Worm (Caenorhabditis elegans) whole organism, mixed stage, embryonic: Measurements from ENCODE around the gene vps-41.

Source experiments
- ceh-39 ChIP-seq: fragments of 150-350 bp; optimal IDR thresholded peaks from 2 replicates; lab custom pipeline; 2014; ENCODE audit warnings: missing biosample characterization, missing genetic modification characterization
- ceh-83 ChIP-seq: fragments of 200-800 bp; sonication (Bioruptor generic); optimal IDR thresholded peaks from 2 replicates; lab custom pipeline; 2018; ENCODE audit warnings: mild to moderate bottlenecking, missing genetic modification characterization, missing compliant biosample characterization
- elt-3 ChIP-seq: fragments of 150-350 bp; optimal IDR thresholded peaks from 2 replicates; lab custom pipeline; 2014; ENCODE audit warnings: missing biosample characterization, missing genetic modification characterization
- lin-13 ChIP-seq: fragments of 150-350 bp; optimal IDR thresholded peaks from 2 replicates; lab custom pipeline; 2014; ENCODE audit warnings: missing biosample characterization, missing genetic modification characterization
- mab-5 ChIP-seq: fragments of 150-350 bp; optimal IDR thresholded peaks from 2 replicates; lab custom pipeline; 2014; ENCODE audit warnings: missing biosample characterization, missing genetic modification characterization
- nhr-12 ChIP-seq: fragments of 150-350 bp; optimal IDR thresholded peaks from 2 replicates; lab custom pipeline; 2014; ENCODE audit warnings: missing biosample characterization, missing genetic modification characterization
- nhr-237 ChIP-seq: fragments of 150-350 bp; optimal IDR thresholded peaks from 2 replicates; lab custom pipeline; 2014; ENCODE audit warnings: missing biosample characterization, missing genetic modification characterization
- nhr-28 ChIP-seq: fragments of 150-350 bp; optimal IDR thresholded peaks from 2 replicates; lab custom pipeline; 2014; ENCODE audit warnings: missing biosample characterization, missing genetic modification characterization
- nhr-76 ChIP-seq: sonication (generic microtip); optimal IDR thresholded peaks from 2 replicates; lab custom pipeline; 2017; ENCODE audit warnings: missing biosample characterization, missing genetic modification characterization
- pha-4 ChIP-seq: fragments of 150-350 bp; optimal IDR thresholded peaks from 2 replicates; lab custom pipeline; 2018; ENCODE audit warnings: missing biosample characterization, missing genetic modification reagents, missing genetic modification characterization
- snpc-4 ChIP-seq: fragments of 150-350 bp; optimal IDR thresholded peaks from 2 replicates; lab custom pipeline; 2014; ENCODE audit warnings: missing biosample characterization, missing genetic modification characterization
- unc-39 ChIP-seq: fragments of 150-350 bp; optimal IDR thresholded peaks from 2 replicates; lab custom pipeline; 2014; ENCODE audit warnings: missing biosample characterization, missing genetic modification characterization
- unc-62 ChIP-seq: fragments of 150-350 bp; optimal IDR thresholded peaks from 2 replicates; lab custom pipeline; 2014; ENCODE audit warnings: missing biosample characterization, missing genetic modification reagents, missing genetic modification characterization
- ztf-11 ChIP-seq: fragments of 150-350 bp; optimal IDR thresholded peaks from 2 replicates; lab custom pipeline; 2014; ENCODE audit warnings: missing biosample characterization, missing genetic modification characterization

DNA sequence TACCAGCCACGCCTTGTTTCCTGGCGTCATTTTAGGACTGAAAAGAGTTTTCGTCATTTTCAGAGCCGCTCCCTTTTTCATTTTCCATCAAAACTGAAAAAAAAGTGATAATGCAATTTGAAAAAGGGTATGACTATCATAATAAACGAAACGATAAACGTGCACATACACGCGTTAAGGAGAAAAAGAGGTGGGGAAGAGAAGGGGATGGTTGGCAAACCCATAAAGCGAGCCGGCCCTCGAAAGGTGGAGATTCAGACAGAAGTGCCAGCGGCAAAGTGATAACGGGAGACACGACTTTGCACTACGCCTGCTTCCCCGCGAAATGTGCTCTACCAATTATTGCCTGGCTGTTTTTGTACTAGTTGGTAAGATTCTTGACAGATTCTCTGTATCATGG is 30.8 kb upstream of the vps-41 start, which contains the start of gene nspg-14:
- TF ChIP-seq lin-13 (tag; lab: Kevin White, UChicago) = no peak
- TF ChIP-seq snpc-4 (tag; lab: Kevin White, UChicago) = no peak
- no peak for TF ChIP-seq nhr-28 (tag; lab: Kevin White, UChicago)
- TF ChIP-seq nhr-237 (tag; lab: Kevin White, UChicago) = no peak
- TF ChIP-seq nhr-12 (tag; lab: Kevin White, UChicago) = no peak
- no peak for TF ChIP-seq unc-62 (GFP tag; lab: Kevin White, UChicago)
- TF ChIP-seq nhr-76 (tag; lab: Kevin White, UChicago) = no peak
- TF ChIP-seq ztf-11 (tag; lab: Kevin White, UChicago) = no peak
- TF ChIP-seq elt-3 (tag; lab: Kevin White, UChicago) = no peak
- no peak for TF ChIP-seq mab-5 (tag; lab: Kevin White, UChicago)
- no peak for TF ChIP-seq unc-39 (tag; lab: Kevin White, UChicago)
- no peak for TF ChIP-seq ceh-39
- TF ChIP-seq pha-4 (tag; lab: Kevin White, UChicago) = no peak
- no peak for TF ChIP-seq ceh-83 (GFP tag; lab: Kevin White, UChicago)
